Fruit fly (Drosophila melanogaster): Measurements from ENCODE around the gene Tomosyn.

Tomosyn gene

DNA sequence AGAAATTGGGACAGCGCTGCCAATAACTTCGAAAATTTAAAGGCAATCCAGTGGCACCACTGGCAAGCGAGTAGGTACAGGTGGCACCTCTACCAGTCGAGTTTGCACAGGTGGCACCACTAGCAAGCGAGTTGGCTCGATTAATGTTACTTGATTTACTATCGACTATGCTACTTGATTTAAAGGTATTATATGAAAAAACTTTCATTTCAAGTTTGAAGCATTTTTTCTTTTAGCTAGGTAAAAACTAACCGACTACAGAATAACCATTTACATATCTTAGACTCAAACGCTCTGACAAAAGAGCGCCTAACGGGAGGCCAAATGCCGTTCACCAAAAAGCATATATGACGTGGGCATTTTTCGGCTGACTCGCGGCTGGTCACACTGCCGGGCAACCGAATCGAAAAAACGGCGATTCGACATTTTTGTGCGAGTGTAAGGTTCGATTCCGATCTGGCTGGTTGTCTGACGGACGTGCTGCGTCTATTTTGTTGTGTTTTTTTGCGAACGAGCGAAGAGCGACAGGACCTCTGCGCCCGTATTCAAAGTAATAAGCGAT, 27.7 kb downstream of the Tomosyn start, which contains the start of gene Tis11:
Gene Tis11 (plus strand): TSS at position 417 of the 562 bp plus-strand sequence.
- TF ChIP-seq rgr (GFP tag; optimal IDR thresholded peaks at IDR 0.05) (peak; percentile 12), CrebA (GFP tag; optimal IDR thresholded peaks at IDR 0.05; ENCODE audit: borderline replicate concordance) (no peak), foxo (GFP tag; optimal IDR thresholded peaks at IDR 0.05) (no peak), h (GFP tag; optimal IDR thresholded peaks at IDR 0.05) (peak; percentile 31), Abd-B (GFP tag; optimal IDR thresholded peaks at IDR 0.05) (no peak), Dif (GFP tag; optimal IDR thresholded peaks at IDR 0.05; ENCODE audit: partially characterized antibody) (peak; percentile 51), psq (GFP tag; optimal IDR thresholded peaks at IDR 0.05) (no peak), Sp1 (GFP tag; optimal IDR thresholded peaks at IDR 0.05) (peak; percentile 38), CG32264 (GFP tag; optimal IDR thresholded peaks at IDR 0.05) (no peak), Mio (GFP tag; optimal IDR thresholded peaks at IDR 0.05) (no peak), Myc (optimal IDR thresholded peaks at IDR 0.05) (peak; percentile 65), fru (GFP tag; optimal IDR thresholded peaks at IDR 0.05) (peak; percentile 30)

DNA sequence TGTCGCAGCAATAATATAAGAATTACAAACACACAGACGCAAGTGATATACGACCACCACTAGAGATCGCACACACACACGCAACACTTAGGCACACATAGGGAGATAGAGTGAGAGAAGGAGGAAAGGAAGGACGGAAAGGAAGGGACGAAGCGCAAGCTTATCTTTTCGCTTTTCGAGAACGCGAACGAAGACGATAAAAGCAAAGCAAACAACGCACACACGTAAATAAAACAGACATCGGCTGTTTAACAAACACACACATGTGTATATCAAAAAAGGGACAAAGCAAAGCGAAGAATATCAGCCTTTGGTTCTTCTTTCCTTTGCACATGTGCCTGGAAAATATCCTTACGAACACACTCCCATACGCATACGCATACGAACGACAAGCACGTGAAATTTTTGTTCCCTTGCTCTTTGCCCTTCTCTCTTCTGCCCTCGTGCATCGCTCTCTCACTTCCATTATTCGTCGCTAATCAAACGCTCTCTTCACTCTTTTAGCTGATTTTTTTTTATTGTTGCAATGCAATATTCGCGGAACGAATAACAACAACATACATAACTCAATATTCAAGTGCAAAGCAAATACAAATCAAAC, 28.7 kb downstream of the Tomosyn start:
- TF ChIP-seq HLH106 (tag; optimal IDR thresholded peaks at IDR 0.05) (peak; percentile 1), Hr83 (GFP tag; optimal IDR thresholded peaks at IDR 0.05; ENCODE audit: poor library complexity, severe bottlenecking) (peak; percentile 53), OdsH (GFP tag; optimal IDR thresholded peaks at IDR 0.05) (peak; percentile 33), brk (GFP tag; optimal IDR thresholded peaks at IDR 0.05) (peak; percentile 31), Hnf4 (GFP tag; optimal IDR thresholded peaks at IDR 0.05) (peak; percentile 52), dl (GFP tag; optimal IDR thresholded peaks at IDR 0.05; ENCODE audit: insufficient read depth in 1 of 2, partially characterized antibody in 2 of 2) (no peak), ey (GFP tag; optimal IDR thresholded peaks at IDR 0.05) (no peak), dsf (GFP tag; optimal IDR thresholded peaks at IDR 0.05; ENCODE audit: borderline replicate concordance) (no peak), CrebA (GFP tag; optimal IDR thresholded peaks at IDR 0.05; ENCODE audit: borderline replicate concordance) (peak; percentile 57), Mio (GFP tag; optimal IDR thresholded peaks at IDR 0.05) (no peak), Sp1 (GFP tag; optimal IDR thresholded peaks at IDR 0.05) (peak; percentile 48), GATAd (GFP tag; optimal IDR thresholded peaks at IDR 0.05) (no peak), Myc (optimal IDR thresholded peaks at IDR 0.05) (no peak), dmrt93B (GFP tag; optimal IDR thresholded peaks at IDR 0.05) (no peak), Rel (GFP tag; optimal IDR thresholded peaks at IDR 0.05) (peak; percentile 60), Rel (tag; optimal IDR thresholded peaks at IDR 0.05) (peak; percentile 70), Abd-B (GFP tag; optimal IDR thresholded peaks at IDR 0.05) (no peak), CG32264 (GFP tag; optimal IDR thresholded peaks at IDR 0.05) (no peak), pan (optimal IDR thresholded peaks at IDR 0.05) (no peak), sv (GFP tag; optimal IDR thresholded peaks at IDR 0.05) (no peak), Dfd (GFP tag; optimal IDR thresholded peaks at IDR 0.05) (no peak), fru (GFP tag; optimal IDR thresholded peaks at IDR 0.05) (peak; percentile 57), Jra (GFP tag; optimal IDR thresholded peaks at IDR 0.05) (peak; percentile 56), woc (GFP tag; optimal IDR thresholded peaks at IDR 0.05) (peak; percentile 17), sage (GFP tag; optimal IDR thresholded peaks at IDR 0.05) (no peak), Vsx2 (GFP tag; optimal IDR thresholded peaks at IDR 0.05; ENCODE audit: partially characterized antibody) (no peak), usp (GFP tag; optimal IDR thresholded peaks at IDR 0.05) (no peak), lola (GFP tag; optimal IDR thresholded peaks at IDR 0.05) (no peak), foxo (GFP tag; optimal IDR thresholded peaks at IDR 0.05) (peak in 1 of 2 experiments; percentile 20), psq (GFP tag; optimal IDR thresholded peaks at IDR 0.05) (peak; percentile 96), tai (GFP tag; optimal IDR thresholded peaks at IDR 0.05) (no peak), jim (GFP tag; optimal IDR thresholded peaks at IDR 0.05) (peak; percentile 9), br (GFP tag; optimal IDR thresholded peaks at IDR 0.05) (peak; percentile 13), h (GFP tag; optimal IDR thresholded peaks at IDR 0.05) (peak; percentile 70), Hr78 (GFP tag; optimal IDR thresholded peaks at IDR 0.05) (no peak), rgr (GFP tag; optimal IDR thresholded peaks at IDR 0.05) (peak; percentile 50), CG9705 (GFP tag; optimal IDR thresholded peaks at IDR 0.05) (no peak), Dif (GFP tag; optimal IDR thresholded peaks at IDR 0.05; ENCODE audit: partially characterized antibody) (peak; percentile 31), N (GFP tag; optimal IDR thresholded peaks at IDR 0.05) (peak; percentile 4)
